Comparison of ENCODE assay signal across 1 fruit fly cellular context in genomic region chr3L:3460402-3461027, dm6.
TF ChIP-seq lines count a peak whose summit lies in the region.

TSS of gene eIF5B (minus strand) at chr3L:3460977.

TF ChIP-seq in whole organism, embryonic, 481 proteins besides CTCF, POLR2A, EP300 and RAD21 (continued from another document and continues in another):
- peak; percentile 87 for TF ChIP-seq Xrp1 (GFP tag; IDR thresholded peaks at IDR 0.05; lab: Robert Waterston, UW)
- peak; percentile 84 for TF ChIP-seq CG13424 (tag; optimal IDR thresholded peaks at IDR 0.05; lab: Kevin White, UChicago)
- no peak for TF ChIP-seq CG14965 (GFP tag; optimal IDR thresholded peaks at IDR 0.05; lab: Kevin White, UChicago; ENCODE audit: borderline replicate concordance)
- peak; percentile 79; the same call in 1 of the 3 replicates for TF ChIP-seq so (GFP tag; IDR thresholded peaks at IDR 0.05; lab: Robert Waterston, UW)
- TF ChIP-seq CG18599 (GFP tag; optimal IDR thresholded peaks at IDR 0.05; lab: Kevin White, UChicago) = peak; percentile 62
- TF ChIP-seq Lim3 (GFP tag; IDR thresholded peaks at IDR 0.05; lab: Robert Waterston, UW) = peak; percentile 31; the same call in 1 of the 2 replicates
- TF ChIP-seq CG6654 (GFP tag; optimal IDR thresholded peaks at IDR 0.05; lab: Kevin White, UChicago) = peak; percentile 44
- peak; percentile 58; the same call in 1 of the 2 replicates for TF ChIP-seq dan (GFP tag; IDR thresholded peaks at IDR 0.05; lab: Robert Waterston, UW)
- TF ChIP-seq yki (optimal IDR thresholded peaks at IDR 0.05; lab: Kevin White, UChicago) = no peak
- 0 out of 3 replicates have a peak, but pooled peaks have one; percentile 31 for TF ChIP-seq sr (GFP tag; IDR thresholded peaks at IDR 0.05; lab: Robert Waterston, UW)
- peak; percentile 67 for TF ChIP-seq slou (GFP tag; optimal IDR thresholded peaks at IDR 0.05; lab: Kevin White, UChicago)
- no peak for TF ChIP-seq ac (GFP tag; optimal IDR thresholded peaks at IDR 0.05; lab: Kevin White, UChicago)
- peak; percentile 32 for TF ChIP-seq CG9609 (GFP tag; optimal IDR thresholded peaks at IDR 0.05; lab: Kevin White, UChicago)
- TF ChIP-seq CG9437 (GFP tag; optimal IDR thresholded peaks at IDR 0.05; lab: Kevin White, UChicago) = peak; percentile 68
- peak; percentile 78 for TF ChIP-seq Usf (GFP tag; optimal IDR thresholded peaks at IDR 0.05; lab: Kevin White, UChicago)
- peak; percentile 66 for TF ChIP-seq ATbp (GFP tag; optimal IDR thresholded peaks at IDR 0.05; lab: Kevin White, UChicago)
- peak; percentile 34 for TF ChIP-seq ab (GFP tag; optimal IDR thresholded peaks at IDR 0.05; lab: Kevin White, UChicago)
- peak; percentile 76 for TF ChIP-seq dmrt99B (tag; optimal IDR thresholded peaks at IDR 0.05; lab: Kevin White, UChicago)
- TF ChIP-seq z (GFP tag; IDR thresholded peaks at IDR 0.05; lab: Robert Waterston, UW) = no peak
- TF ChIP-seq CG32532 (GFP tag; IDR thresholded peaks at IDR 0.05; lab: Robert Waterston, UW) = peak; percentile 88
- TF ChIP-seq sisA (GFP tag; IDR thresholded peaks at IDR 0.05; lab: Robert Waterston, UW) = peak; percentile 85
- peak; percentile 65 for TF ChIP-seq rib (GFP tag; IDR thresholded peaks at IDR 0.05; lab: Robert Waterston, UW)
- TF ChIP-seq eyg (GFP tag; optimal IDR thresholded peaks at IDR 0.05; lab: Kevin White, UChicago) = no peak
- no peak for TF ChIP-seq CG1832 (GFP tag; optimal IDR thresholded peaks at IDR 0.05; lab: Kevin White, UChicago)
- TF ChIP-seq HHEX (GFP tag; optimal IDR thresholded peaks at IDR 0.05; lab: Kevin White, UChicago) = peak; percentile 59
- peak; percentile 80 for TF ChIP-seq CG12391 (tag; optimal IDR thresholded peaks at IDR 0.05; lab: Kevin White, UChicago)
- TF ChIP-seq CG6254 (GFP tag; optimal IDR thresholded peaks at IDR 0.05; lab: Kevin White, UChicago) = peak; percentile 11
- TF ChIP-seq eve (GFP tag; optimal IDR thresholded peaks at IDR 0.05; lab: Kevin White, UChicago) = no peak
- TF ChIP-seq CG17612 (GFP tag; IDR thresholded peaks at IDR 0.05; lab: Robert Waterston, UW) = no peak
- TF ChIP-seq CG33213 (GFP tag; optimal IDR thresholded peaks at IDR 0.05; lab: Kevin White, UChicago) = no peak
- TF ChIP-seq C15 (GFP tag; IDR thresholded peaks at IDR 0.05; lab: Robert Waterston, UW) = peak; percentile 61; the same call in 1 of the 3 replicates
- peak; percentile 90 for TF ChIP-seq CoRest (tag; optimal IDR thresholded peaks at IDR 0.05; lab: Kevin White, UChicago)
- peak; percentile 22 for TF ChIP-seq BEAF-32 (GFP tag; optimal IDR thresholded peaks at IDR 0.05; lab: Kevin White, UChicago)
- TF ChIP-seq gce (GFP tag; IDR thresholded peaks at IDR 0.05; lab: Robert Waterston, UW) = peak; percentile 56; the same call in 1 of the 3 replicates
- TF ChIP-seq lilli (GFP tag; optimal IDR thresholded peaks at IDR 0.05; lab: Kevin White, UChicago) = peak; percentile 69
- TF ChIP-seq Poxn (GFP tag; IDR thresholded peaks at IDR 0.05; lab: Robert Waterston, UW) = peak; percentile 47; the same call in 1 of the 2 replicates
- TF ChIP-seq bab2 (GFP tag; optimal IDR thresholded peaks at IDR 0.05; lab: Kevin White, UChicago) = peak; percentile 50
- peak; percentile 53 for TF ChIP-seq Ravus (GFP tag; IDR thresholded peaks at IDR 0.05; lab: Robert Waterston, UW)
- peak; percentile 3 for TF ChIP-seq CG7987 (GFP tag; optimal IDR thresholded peaks at IDR 0.05; lab: Kevin White, UChicago)
- no peak for TF ChIP-seq CG12236 (GFP tag; optimal IDR thresholded peaks at IDR 0.05; lab: Kevin White, UChicago)
- TF ChIP-seq az2 (GFP tag; optimal IDR thresholded peaks at IDR 0.05; lab: Kevin White, UChicago) = peak; percentile 85
- peak; percentile 94 for TF ChIP-seq MESR4 (GFP tag; optimal IDR thresholded peaks at IDR 0.05; lab: Kevin White, UChicago)
- TF ChIP-seq Aef1 (GFP tag; IDR thresholded peaks at IDR 0.05; lab: Robert Waterston, UW) = peak; percentile 81
- peak; percentile 82 for TF ChIP-seq NfI (GFP tag; optimal IDR thresholded peaks at IDR 0.05; lab: Kevin White, UChicago)
- TF ChIP-seq CG14667 (GFP tag; IDR thresholded peaks at IDR 0.05; lab: Robert Waterston, UW) = peak; percentile 73
- no peak for TF ChIP-seq sim (GFP tag; IDR thresholded peaks at IDR 0.05; lab: Robert Waterston, UW)
- TF ChIP-seq ind (GFP tag; optimal IDR thresholded peaks at IDR 0.05; lab: Kevin White, UChicago) = peak; percentile 76
- peak; percentile 57 to 77 for TF ChIP-seq dpn (GFP tag; optimal IDR thresholded peaks at IDR 0.05; lab: Kevin White, UChicago)
- TF ChIP-seq bsh (GFP tag; optimal IDR thresholded peaks at IDR 0.05; lab: Kevin White, UChicago) = peak; percentile 45 to 83
- TF ChIP-seq Dip3 (GFP tag; optimal IDR thresholded peaks at IDR 0.05; lab: Kevin White, UChicago) = peak; percentile 57
- peak; percentile 29 for TF ChIP-seq CG17912 (GFP tag; optimal IDR thresholded peaks at IDR 0.05; lab: Kevin White, UChicago)
- no peak for TF ChIP-seq abd-A (tag; optimal IDR thresholded peaks at IDR 0.05; lab: Kevin White, UChicago)
- peak; percentile 15 for TF ChIP-seq ftz-f1 (GFP tag; optimal IDR thresholded peaks at IDR 0.05; lab: Kevin White, UChicago)
- peak; percentile 87 for TF ChIP-seq tio (GFP tag; optimal IDR thresholded peaks at IDR 0.05; lab: Kevin White, UChicago)
- peak; percentile 2 for TF ChIP-seq Sry-δ (GFP tag; optimal IDR thresholded peaks at IDR 0.05; lab: Kevin White, UChicago)
- TF ChIP-seq Taf1 (GFP tag; IDR thresholded peaks at IDR 0.05; lab: Robert Waterston, UW) = peak; percentile 65
- TF ChIP-seq Vsx1 (GFP tag; optimal IDR thresholded peaks at IDR 0.05; lab: Kevin White, UChicago) = no peak
- no peak for TF ChIP-seq CG14860 (GFP tag; IDR thresholded peaks at IDR 0.05; lab: Robert Waterston, UW; ENCODE audit: partially characterized antibody)
- TF ChIP-seq CG8388 (GFP tag; optimal IDR thresholded peaks at IDR 0.05; lab: Kevin White, UChicago) = peak; percentile 62
- TF ChIP-seq B-H2 (GFP tag; optimal IDR thresholded peaks at IDR 0.05; lab: Kevin White, UChicago) = peak; percentile 69
- no peak for TF ChIP-seq HLHmδ (GFP tag; optimal IDR thresholded peaks at IDR 0.05; lab: Kevin White, UChicago)
- peak; percentile 83 for TF ChIP-seq gem (tag; optimal IDR thresholded peaks at IDR 0.05; lab: Kevin White, UChicago)
- TF ChIP-seq CG1233 (GFP tag; optimal IDR thresholded peaks at IDR 0.05; lab: Kevin White, UChicago) = peak; percentile 79
- peak; percentile 79 for TF ChIP-seq sens-2 (GFP tag; IDR thresholded peaks at IDR 0.05; lab: Robert Waterston, UW)
- peak; percentile 50 for TF ChIP-seq Sox100B (GFP tag; optimal IDR thresholded peaks at IDR 0.05; lab: Kevin White, UChicago)
- TF ChIP-seq CG15601 (tag; optimal IDR thresholded peaks at IDR 0.05; lab: Kevin White, UChicago) = peak; percentile 59
- TF ChIP-seq onecut (GFP tag; IDR thresholded peaks at IDR 0.05; lab: Robert Waterston, UW) = peak; percentile 83
- TF ChIP-seq fd3F (GFP tag; optimal IDR thresholded peaks at IDR 0.05; lab: Kevin White, UChicago) = peak; percentile 67
- TF ChIP-seq p53 (GFP tag; optimal IDR thresholded peaks at IDR 0.05; lab: Kevin White, UChicago) = no peak
- TF ChIP-seq btn (GFP tag; optimal IDR thresholded peaks at IDR 0.05; lab: Kevin White, UChicago) = no peak
- peak; percentile 61 for TF ChIP-seq Elba2 (GFP tag; optimal IDR thresholded peaks at IDR 0.05; lab: Kevin White, UChicago)
- peak; percentile 87 for TF ChIP-seq CG30431 (GFP tag; optimal IDR thresholded peaks at IDR 0.05; lab: Kevin White, UChicago)
- peak; percentile 50 for TF ChIP-seq vfl (GFP tag; optimal IDR thresholded peaks at IDR 0.05; lab: Kevin White, UChicago)
- no peak for TF ChIP-seq CG8359 (GFP tag; optimal IDR thresholded peaks at IDR 0.05; lab: Kevin White, UChicago; ENCODE audit: borderline replicate concordance)
- peak; percentile 33 for TF ChIP-seq CG8944 (GFP tag; optimal IDR thresholded peaks at IDR 0.05; lab: Kevin White, UChicago)
- TF ChIP-seq wor (GFP tag; IDR thresholded peaks at IDR 0.05; lab: Robert Waterston, UW) = peak; percentile 78
- 0 out of 4 replicates have a peak, but pooled peaks have one; percentile 35 for TF ChIP-seq Dll (GFP tag; IDR thresholded peaks at IDR 0.05; lab: Robert Waterston, UW; ENCODE audit: partially characterized antibody)
- peak; percentile 88 for TF ChIP-seq Ptx1 (GFP tag; IDR thresholded peaks at IDR 0.05; lab: Robert Waterston, UW)
- no peak for TF ChIP-seq CG4360 (GFP tag; IDR thresholded peaks at IDR 0.05; lab: Robert Waterston, UW)
- TF ChIP-seq CG17829 (tag; optimal IDR thresholded peaks at IDR 0.05; lab: Kevin White, UChicago) = peak; percentile 71
- TF ChIP-seq CG2202 (tag; optimal IDR thresholded peaks at IDR 0.05; lab: Kevin White, UChicago) = peak; percentile 49
- peak; percentile 52; the same call in 1 of the 2 replicates for TF ChIP-seq CG1024 (GFP tag; IDR thresholded peaks at IDR 0.05; lab: Robert Waterston, UW)
- peak; percentile 43 for TF ChIP-seq CG15011 (GFP tag; optimal IDR thresholded peaks at IDR 0.05; lab: Kevin White, UChicago)
- peak; percentile 51 for TF ChIP-seq jing (GFP tag; optimal IDR thresholded peaks at IDR 0.05; lab: Kevin White, UChicago)
- peak; percentile 56 for TF ChIP-seq CG15696 (tag; optimal IDR thresholded peaks at IDR 0.05; lab: Kevin White, UChicago)
- TF ChIP-seq trem (tag; optimal IDR thresholded peaks at IDR 0.05; lab: Kevin White, UChicago) = peak; percentile 33
- TF ChIP-seq CG1602 (GFP tag; optimal IDR thresholded peaks at IDR 0.05; lab: Kevin White, UChicago) = peak; percentile 88
- TF ChIP-seq NFAT (GFP tag; IDR thresholded peaks at IDR 0.05; lab: Robert Waterston, UW) = peak; percentile 87
- TF ChIP-seq repo (GFP tag; optimal IDR thresholded peaks at IDR 0.05; lab: Kevin White, UChicago) = no peak
- no peak for TF ChIP-seq Lpt (GFP tag; optimal IDR thresholded peaks at IDR 0.05; lab: Kevin White, UChicago)
- TF ChIP-seq wek (GFP tag; optimal IDR thresholded peaks at IDR 0.05; lab: Kevin White, UChicago) = peak; percentile 3
- peak; percentile 77 for TF ChIP-seq Mrtf (GFP tag; IDR thresholded peaks at IDR 0.05; lab: Robert Waterston, UW)
- TF ChIP-seq HmgD (GFP tag; optimal IDR thresholded peaks at IDR 0.05; lab: Kevin White, UChicago) = no peak
- TF ChIP-seq zfh2 (GFP tag; optimal IDR thresholded peaks at IDR 0.05; lab: Kevin White, UChicago) = peak; percentile 56
- no peak for TF ChIP-seq inv (GFP tag; IDR thresholded peaks at IDR 0.05; lab: Robert Waterston, UW; ENCODE audit: partially characterized antibody)
- TF ChIP-seq CG6813 (GFP tag; optimal IDR thresholded peaks at IDR 0.05; lab: Kevin White, UChicago) = peak; percentile 20
- peak; percentile 14 for TF ChIP-seq Myb (GFP tag; optimal IDR thresholded peaks at IDR 0.05; lab: Kevin White, UChicago)
- peak; percentile 69 for TF ChIP-seq Meics (GFP tag; optimal IDR thresholded peaks at IDR 0.05; lab: Kevin White, UChicago)
- no peak for TF ChIP-seq CG10431 (GFP tag; optimal IDR thresholded peaks at IDR 0.05; lab: Kevin White, UChicago)
- TF ChIP-seq CG12769 (tag; optimal IDR thresholded peaks at IDR 0.05; lab: Kevin White, UChicago) = no peak
- TF ChIP-seq sob (GFP tag; IDR thresholded peaks at IDR 0.05; lab: Robert Waterston, UW) = peak; percentile 74; the same call in 1 of the 2 replicates
- no peak for TF ChIP-seq CG1792 (GFP tag; optimal IDR thresholded peaks at IDR 0.05; lab: Kevin White, UChicago)
- no peak for TF ChIP-seq Deaf1 (tag; optimal IDR thresholded peaks at IDR 0.05; lab: Kevin White, UChicago)
- peak; percentile 60; the same call in 1 of the 2 replicates for TF ChIP-seq danr (GFP tag; IDR thresholded peaks at IDR 0.05; lab: Robert Waterston, UW)
- TF ChIP-seq gcm (GFP tag; optimal IDR thresholded peaks at IDR 0.05; lab: Kevin White, UChicago) = peak; percentile 60
- TF ChIP-seq chm (GFP tag; IDR thresholded peaks at IDR 0.05; lab: Robert Waterston, UW) = peak; percentile 75
- TF ChIP-seq jigr1 (GFP tag; IDR thresholded peaks at IDR 0.05; lab: Robert Waterston, UW) = peak; percentile 63; the same call in 2 of the 3 replicates
- no peak for TF ChIP-seq CG17186 (GFP tag; optimal IDR thresholded peaks at IDR 0.05; lab: Kevin White, UChicago)
- no peak for TF ChIP-seq vnd (GFP tag; IDR thresholded peaks at IDR 0.05; lab: Robert Waterston, UW; ENCODE audit: partially characterized antibody)
- TF ChIP-seq Nf-YA (GFP tag; IDR thresholded peaks at IDR 0.05; lab: Robert Waterston, UW) = peak; percentile 58; the same call in 1 of the 2 replicates
- TF ChIP-seq CG13775 (GFP tag; optimal IDR thresholded peaks at IDR 0.05; lab: Kevin White, UChicago) = peak; percentile 87
- TF ChIP-seq CG17328 (GFP tag; IDR thresholded peaks at IDR 0.05; lab: Robert Waterston, UW) = peak; percentile 86
- TF ChIP-seq lbe (GFP tag; optimal IDR thresholded peaks at IDR 0.05; lab: Kevin White, UChicago) = peak; percentile 15
- 0 out of 2 replicates have a peak, but pooled peaks have one; percentile 44 for TF ChIP-seq gt (GFP tag; IDR thresholded peaks at IDR 0.05; lab: Robert Waterston, UW)
- no peak for TF ChIP-seq hb (GFP tag; IDR thresholded peaks at IDR 0.05; lab: Robert Waterston, UW; ENCODE audit: partially characterized antibody)
- peak; percentile 24 for TF ChIP-seq CG34376 (GFP tag; optimal IDR thresholded peaks at IDR 0.05; lab: Kevin White, UChicago)
- peak; percentile 83 for TF ChIP-seq tgo (GFP tag; IDR thresholded peaks at IDR 0.05; lab: Robert Waterston, UW)
- TF ChIP-seq caup (GFP tag; optimal IDR thresholded peaks at IDR 0.05; lab: Kevin White, UChicago; ENCODE audit: severe bottlenecking) = peak; percentile 67
- TF ChIP-seq tna (GFP tag; IDR thresholded peaks at IDR 0.05; lab: Robert Waterston, UW; ENCODE audit: partially characterized antibody) = no peak
- no peak for TF ChIP-seq CG12744 (GFP tag; optimal IDR thresholded peaks at IDR 0.05; lab: Kevin White, UChicago)
- TF ChIP-seq Side (GFP tag; optimal IDR thresholded peaks at IDR 0.05; lab: Kevin White, UChicago) = peak; percentile 12
- no peak for TF ChIP-seq tll (GFP tag; optimal IDR thresholded peaks at IDR 0.05; lab: Kevin White, UChicago)
- TF ChIP-seq CG11560 (tag; IDR thresholded peaks at IDR 0.05; lab: Robert Waterston, UW) = peak; percentile 70
- TF ChIP-seq CG12104 (GFP tag; optimal IDR thresholded peaks at IDR 0.05; lab: Kevin White, UChicago) = peak; percentile 43
- no peak for TF ChIP-seq Kr (GFP tag; optimal IDR thresholded peaks at IDR 0.05; lab: Kevin White, UChicago)
- TF ChIP-seq CG31365 (tag; optimal IDR thresholded peaks at IDR 0.05; lab: Kevin White, UChicago) = no peak
- TF ChIP-seq Bdp1 (GFP tag; optimal IDR thresholded peaks at IDR 0.05; lab: Kevin White, UChicago) = peak; percentile 36
- no peak for TF ChIP-seq ERR (GFP tag; optimal IDR thresholded peaks at IDR 0.05; lab: Kevin White, UChicago)
- TF ChIP-seq CG8290 (GFP tag; optimal IDR thresholded peaks at IDR 0.05; lab: Kevin White, UChicago) = peak; percentile 32
- peak; percentile 6 to 73 for TF ChIP-seq CG8290 (tag; optimal IDR thresholded peaks at IDR 0.05; lab: Kevin White, UChicago)
